Worm (Caenorhabditis elegans) whole organism, young adult: ENCODE results near the gene rps-0.
A peak's percentile ranks its signal among the peaks of the same experiment; 100 is the strongest.

Source experiments
- F10E7.11 ChIP-seq: sonication (generic microtip); optimal IDR thresholded peaks from 2 replicates; lab custom pipeline; 2017; ENCODE audit warnings: mild to moderate bottlenecking, missing genetic modification characterization, moderate library complexity, missing compliant biosample characterization
- F22D6.2 ChIP-seq: sonication (generic microtip); optimal IDR thresholded peaks from 2 replicates; lab custom pipeline; 2016; ENCODE audit warnings: mild to moderate bottlenecking, missing genetic modification characterization, missing compliant biosample characterization
- F37B4.10 ChIP-seq: fragments of 200-800 bp; sonication (Bioruptor generic); IDR thresholded peaks from 2 replicates; pipeline ENCODE4 v1.3.6; 2022; ENCODE audit warnings: missing genetic modification characterization, missing compliant biosample characterization
- F39B2.1 ChIP-seq: fragments of 200-800 bp; sonication (Bioruptor generic); IDR thresholded peaks from 2 replicates; pipeline ENCODE4 v1.3.6; 2022; ENCODE audit warnings: missing genetic modification reagents, missing genetic modification characterization, missing compliant biosample characterization
- F49E8.2 ChIP-seq: sonication (generic microtip); optimal IDR thresholded peaks from 3 replicates; lab custom pipeline; 2017; ENCODE audit warnings: missing genetic modification characterization, mild to moderate bottlenecking, missing compliant biosample characterization, antibody characterized with exemption, moderate library complexity; ENCODE audit not compliant: insufficient read depth
- F57A8.1 ChIP-seq: fragments of 200-800 bp; sonication (Bioruptor generic); optimal IDR thresholded peaks from 2 replicates; lab custom pipeline; 2018; ENCODE audit warnings: mild to moderate bottlenecking, missing genetic modification characterization, moderate library complexity, missing compliant biosample characterization
- F57C9.4 ChIP-seq: sonication (generic microtip); optimal IDR thresholded peaks from 2 replicates; lab custom pipeline; 2017; ENCODE audit warnings: mild to moderate bottlenecking, missing genetic modification characterization, missing compliant biosample characterization
- Y56A3A.18 ChIP-seq: fragments of 200-800 bp; sonication (Bioruptor generic); IDR thresholded peaks from 2 replicates; pipeline ENCODE4 v1.3.6; 2022; ENCODE audit warnings: missing genetic modification reagents, missing genetic modification characterization, missing compliant biosample characterization
- Y67H2A.10 ChIP-seq: fragments of 200-800 bp; sonication (Bioruptor generic); conservative IDR thresholded peaks from 2 replicates; pipeline ENCODE4 v1.3.6; 2022; ENCODE audit warnings: missing genetic modification reagents, missing genetic modification characterization, missing compliant biosample characterization
- Y95B8A.8 ChIP-seq: fragments of 200-800 bp; sonication (Bioruptor generic); IDR thresholded peaks from 2 replicates; pipeline ENCODE4 v1.3.6; 2022; ENCODE audit warnings: missing genetic modification reagents, missing genetic modification characterization, missing compliant biosample characterization
- aptf-3 ChIP-seq: fragments of 200-800 bp; sonication (Bioruptor generic); IDR thresholded peaks from 2 replicates; pipeline ENCODE4 v1.3.6; 2022; ENCODE audit warnings: missing genetic modification characterization, missing compliant biosample characterization
- athp-1 ChIP-seq: sonication (generic microtip); optimal IDR thresholded peaks from 2 replicates; lab custom pipeline; 2017; ENCODE audit warnings: mild to moderate bottlenecking, missing genetic modification characterization, missing compliant biosample characterization
- attf-5 ChIP-seq: fragments of 200-800 bp; sonication (Bioruptor generic); optimal IDR thresholded peaks from 2 replicates; lab custom pipeline; 2018; ENCODE audit warnings: mild to moderate bottlenecking, missing genetic modification characterization, missing compliant biosample characterization
- cebp-2 ChIP-seq: fragments of 200-800 bp; sonication (Bioruptor generic); IDR thresholded peaks from 2 replicates; pipeline ENCODE4 v1.3.6; 2022; ENCODE audit warnings: missing genetic modification characterization, missing compliant biosample characterization
- ceh-100 ChIP-seq: fragments of 200-800 bp; sonication (Bioruptor generic); IDR thresholded peaks from 2 replicates; pipeline ENCODE4 v1.3.6; 2022; ENCODE audit warnings: missing genetic modification reagents, missing genetic modification characterization, missing compliant biosample characterization
- ceh-79 ChIP-seq: sonication (generic microtip); optimal IDR thresholded peaks from 2 replicates; lab custom pipeline; 2017; ENCODE audit warnings: mild to moderate bottlenecking, missing genetic modification characterization, missing compliant biosample characterization
- dox-1 ChIP-seq: fragments of 200-800 bp; sonication (Bioruptor generic); IDR thresholded peaks from 2 replicates; pipeline ENCODE4 v1.3.6; 2022; ENCODE audit warnings: missing genetic modification reagents, missing genetic modification characterization, missing compliant biosample characterization
- dpl-1 ChIP-seq: fragments of 150-350 bp; optimal IDR thresholded peaks from 2 replicates; lab custom pipeline; 2014; ENCODE audit warnings: missing biosample characterization, missing genetic modification reagents, missing genetic modification characterization
- egl-18 ChIP-seq: fragments of 200-800 bp; sonication (Bioruptor generic); IDR thresholded peaks from 2 replicates; pipeline ENCODE4 v1.3.6; 2022; ENCODE audit warnings: missing genetic modification reagents, missing genetic modification characterization, missing compliant biosample characterization
- egl-44 ChIP-seq: fragments of 200-800 bp; sonication (Bioruptor generic); IDR thresholded peaks from 2 replicates; pipeline ENCODE4 v1.3.6; 2022; ENCODE audit warnings: missing genetic modification reagents, missing genetic modification characterization, missing compliant biosample characterization
- hlh-12 ChIP-seq: sonication (generic microtip); optimal IDR thresholded peaks from 2 replicates; lab custom pipeline; 2016; ENCODE audit warnings: missing genetic modification characterization, missing compliant biosample characterization
- hlh-26 ChIP-seq: fragments of 200-800 bp; sonication (Bioruptor generic); conservative IDR thresholded peaks from 2 replicates; pipeline ENCODE4 v1.3.6; 2022; ENCODE audit warnings: missing genetic modification reagents, missing genetic modification characterization, missing compliant biosample characterization
- hmg-1.2 ChIP-seq: fragments of 200-800 bp; sonication (Bioruptor generic); IDR thresholded peaks from 2 replicates; pipeline ENCODE4 v1.3.6; 2022; ENCODE audit warnings: missing genetic modification reagents, missing genetic modification characterization, missing compliant biosample characterization
- hsf-1 ChIP-seq: fragments of 200-800 bp; sonication (Bioruptor generic); IDR thresholded peaks from 2 replicates; pipeline ENCODE4 v1.3.6; 2022; ENCODE audit warnings: missing genetic modification reagents, missing genetic modification characterization, missing compliant biosample characterization
- lag-1 ChIP-seq: fragments of 200-800 bp; sonication (Bioruptor generic); IDR thresholded peaks from 2 replicates; pipeline ENCODE4 v1.3.6; 2022; ENCODE audit warnings: missing genetic modification reagents, missing genetic modification characterization, missing compliant biosample characterization
- let-526 ChIP-seq: fragments of 200-800 bp; sonication (Bioruptor generic); IDR thresholded peaks from 2 replicates; pipeline ENCODE4 v1.3.6; 2022; ENCODE audit warnings: missing genetic modification reagents, missing genetic modification characterization, missing compliant biosample characterization
- lin-26 ChIP-seq: fragments of 200-800 bp; sonication (Bioruptor generic); IDR thresholded peaks from 2 replicates; pipeline ENCODE4 v1.3.6; 2022; ENCODE audit warnings: missing genetic modification reagents, missing genetic modification characterization, missing compliant biosample characterization
- lin-54 ChIP-seq: fragments of 200-800 bp; sonication (Bioruptor generic); optimal IDR thresholded peaks from 2 replicates; lab custom pipeline; 2018; ENCODE audit warnings: mild to moderate bottlenecking, missing genetic modification characterization, missing compliant biosample characterization
- lir-1 ChIP-seq: fragments of 200-800 bp; sonication (Bioruptor generic); conservative IDR thresholded peaks from 2 replicates; pipeline ENCODE4 v1.3.6; 2022; ENCODE audit warnings: missing genetic modification reagents, missing genetic modification characterization, missing compliant biosample characterization
- lsl-1 ChIP-seq: fragments of 200-800 bp; sonication (Bioruptor generic); optimal IDR thresholded peaks from 2 replicates; lab custom pipeline; 2018; ENCODE audit warnings: mild to moderate bottlenecking, missing genetic modification characterization, moderate library complexity, missing compliant biosample characterization
- madf-3 ChIP-seq: fragments of 200-800 bp; sonication (Bioruptor generic); IDR thresholded peaks from 2 replicates; pipeline ENCODE4 v1.3.6; 2022; ENCODE audit warnings: missing genetic modification reagents, missing genetic modification characterization, missing compliant biosample characterization
- madf-6 ChIP-seq: fragments of 200-800 bp; sonication (Bioruptor generic); IDR thresholded peaks from 2 replicates; pipeline ENCODE4 v1.3.6; 2022; ENCODE audit warnings: missing genetic modification reagents, missing genetic modification characterization, missing compliant biosample characterization
- mes-4 ChIP-seq: sonication (generic microtip); optimal IDR thresholded peaks from 2 replicates; lab custom pipeline; 2016; ENCODE audit warnings: missing genotype, missing genetic modification characterization, missing compliant biosample characterization
- nfya-2 ChIP-seq: fragments of 200-800 bp; sonication (Bioruptor generic); IDR thresholded peaks from 2 replicates; pipeline ENCODE4 v1.3.6; 2022; ENCODE audit warnings: missing genetic modification reagents, missing genetic modification characterization, missing compliant biosample characterization
- nhr-120 ChIP-seq: fragments of 200-800 bp; sonication (Bioruptor generic); IDR thresholded peaks from 2 replicates; pipeline ENCODE4 v1.3.6; 2022; ENCODE audit warnings: missing genetic modification characterization, missing compliant biosample characterization
- nhr-27 ChIP-seq: fragments of 200-800 bp; sonication (Bioruptor generic); optimal IDR thresholded peaks from 2 replicates; lab custom pipeline; 2018; ENCODE audit warnings: mild to moderate bottlenecking, missing genetic modification characterization, moderate library complexity, missing compliant biosample characterization
- sdz-38 ChIP-seq: sonication (generic microtip); optimal IDR thresholded peaks from 2 replicates; lab custom pipeline; 2016; ENCODE audit warnings: missing genotype, missing genetic modification characterization, missing compliant biosample characterization
- snpc-1.1 ChIP-seq: sonication (generic microtip); optimal IDR thresholded peaks from 2 replicates; lab custom pipeline; 2017; ENCODE audit warnings: missing genetic modification characterization, mild to moderate bottlenecking, missing compliant biosample characterization, antibody characterized with exemption, moderate library complexity, missing genotype, missing genetic modification reagents; ENCODE audit not compliant: insufficient read depth
- snpc-1.3 ChIP-seq: sonication (generic microtip); optimal IDR thresholded peaks from 2 replicates; lab custom pipeline; 2017; ENCODE audit warnings: missing genetic modification characterization, mild to moderate bottlenecking, missing compliant biosample characterization, antibody characterized with exemption, moderate library complexity, missing genotype, missing genetic modification reagents; ENCODE audit not compliant: insufficient read depth
- snpc-3.4 ChIP-seq: sonication (generic microtip); optimal IDR thresholded peaks from 2 replicates; lab custom pipeline; 2017; ENCODE audit warnings: missing genetic modification characterization, mild to moderate bottlenecking, missing compliant biosample characterization, antibody characterized with exemption, moderate library complexity, missing genotype, missing genetic modification reagents
- snpc-4 ChIP-seq, 5 experiments: fragments of 150-350 bp in 1 of 5; sonication (generic microtip) in 4 of 5; optimal IDR thresholded peaks; 2 replicates each; lab custom pipeline; 2014 to 2018; ENCODE audit warnings: missing genetic modification characterization in 5 of 5, missing biosample characterization in 3 of 5, antibody characterized with exemption in 2 of 5, mild to moderate bottlenecking in 2 of 5, missing compliant biosample characterization in 2 of 5, missing genotype in 2 of 5, moderate library complexity in 2 of 5, missing genetic modification reagents in 1 of 5
- tbp1 ChIP-seq: fragments of 200-800 bp; sonication (Bioruptor generic); optimal IDR thresholded peaks from 2 replicates; lab custom pipeline; 2018; ENCODE audit warnings: mild to moderate bottlenecking, missing genetic modification characterization, missing compliant biosample characterization
- tbx-9 ChIP-seq: sonication (generic microtip); optimal IDR thresholded peaks from 2 replicates; lab custom pipeline; 2016; ENCODE audit warnings: borderline replicate concordance, missing genetic modification characterization, inconsistent platforms, missing compliant biosample characterization
- unc-130 ChIP-seq: sonication (generic microtip); optimal IDR thresholded peaks from 2 replicates; lab custom pipeline; 2016; ENCODE audit warnings: missing genetic modification reagents, missing genetic modification characterization, missing compliant biosample characterization
- xnd-1 ChIP-seq: sonication (generic microtip); optimal IDR thresholded peaks from 2 replicates; lab custom pipeline; 2016; ENCODE audit warnings: missing genotype, missing genetic modification reagents, missing genetic modification characterization, missing compliant biosample characterization
- ztf-25 ChIP-seq: fragments of 200-800 bp; sonication (Bioruptor generic); IDR thresholded peaks from 2 replicates; pipeline ENCODE4 v1.3.6; 2022; ENCODE audit warnings: missing genetic modification reagents, missing genetic modification characterization, missing compliant biosample characterization
- ztf-3 ChIP-seq: fragments of 200-800 bp; sonication (Bioruptor generic); optimal IDR thresholded peaks from 2 replicates; lab custom pipeline; 2018; ENCODE audit warnings: mild to moderate bottlenecking, missing genetic modification characterization, missing compliant biosample characterization

Gene rps-0

DNA sequence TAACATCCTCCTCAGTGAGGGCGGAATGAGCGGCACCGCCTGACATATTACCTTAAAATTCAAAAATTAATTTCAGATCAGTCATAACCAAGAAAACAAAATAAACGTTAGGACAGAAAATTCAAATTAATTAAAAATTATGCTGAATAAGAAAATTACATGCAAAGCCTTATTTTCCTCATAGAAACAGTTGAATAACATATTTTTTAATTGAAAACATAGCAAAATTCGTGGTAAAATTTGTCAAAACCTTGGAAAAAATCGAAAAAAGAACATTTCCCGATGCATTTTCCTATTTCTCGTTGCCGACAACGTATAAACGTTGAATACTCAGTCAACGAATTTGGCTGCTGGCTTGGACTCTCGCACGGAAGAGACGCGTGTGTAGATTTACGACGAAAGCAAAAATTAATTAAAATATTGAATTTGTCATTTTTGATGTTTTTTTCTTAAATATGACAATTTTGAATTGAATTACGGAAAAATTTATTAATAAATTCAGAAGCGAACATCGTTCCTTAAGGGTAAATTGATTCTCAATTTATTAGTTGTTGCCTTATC lies at the start of gene rps-0, which contains the start of gene rbg-3 (continued):
- TF ChIP-seq madf-6 (GFP tag; lab: Robert Waterston, UW), result peak; percentile 82
- TF ChIP-seq lin-54 (GFP tag; lab: Kevin White, UChicago), result peak; percentile 89
- TF ChIP-seq hmg-1.2, result peak; percentile 89
- no peak for TF ChIP-seq lag-1 (GFP tag; lab: Robert Waterston, UW)
- 0 out of 2 replicates have a peak, but pooled peaks have one; percentile 36 for TF ChIP-seq madf-3
- no peak for TF ChIP-seq F57C9.4 (tag; lab: Kevin White, UChicago)
- TF ChIP-seq dpl-1 (GFP tag; lab: Kevin White, UChicago), result peak; percentile 75
- no peak for TF ChIP-seq egl-44
- TF ChIP-seq F10E7.11 (tag; lab: Kevin White, UChicago), result no peak
- TF ChIP-seq attf-5 (GFP tag; lab: Kevin White, UChicago), result peak; percentile 93
- TF ChIP-seq egl-18 (GFP tag; lab: Robert Waterston, UW), result no peak
- no peak for TF ChIP-seq hlh-26
- peak; percentile 87 for TF ChIP-seq dox-1 (GFP tag; lab: Robert Waterston, UW)
- TF ChIP-seq athp-1 (tag; lab: Kevin White, UChicago), result no peak
- no peak for TF ChIP-seq nfya-2
- TF ChIP-seq hlh-12 (tag; lab: Kevin White, UChicago), result no peak
- TF ChIP-seq hsf-1 (GFP tag; lab: Robert Waterston, UW), result peak; percentile 56; the same call in 1 of the 2 replicates
- peak; percentile 27; the same call in 1 of the 2 replicates for TF ChIP-seq ceh-100 (GFP tag; lab: Robert Waterston, UW)
- no peak for TF ChIP-seq nhr-120 (GFP tag; lab: Robert Waterston, UW)
- TF ChIP-seq cebp-2 (GFP tag; lab: Robert Waterston, UW), result no peak
- peak; percentile 20 for TF ChIP-seq xnd-1 (tag; lab: Kevin White, UChicago)
- TF ChIP-seq tbx-9 (tag; lab: Kevin White, UChicago), result no peak
- peak; percentile 64 for TF ChIP-seq tbp1 (GFP tag; lab: Kevin White, UChicago)
- TF ChIP-seq Y67H2A.10, result peak; percentile 57; the same call in 1 of the 2 replicates
- TF ChIP-seq mes-4 (tag; lab: Kevin White, UChicago), result no peak
- no peak for TF ChIP-seq ceh-79 (tag; lab: Kevin White, UChicago)
- no peak for TF ChIP-seq F39B2.1
- TF ChIP-seq F57A8.1 (GFP tag; lab: Kevin White, UChicago), result no peak
- TF ChIP-seq snpc-4 (GFP tag; optimal IDR thresholded peaks at IDR 0.05; lab: Kevin White, UChicago), result no peak
- peak in 3 of 4 experiments; percentile 53 to 74 (median 61) for TF ChIP-seq snpc-4 (tag; optimal IDR thresholded peaks at IDR 0.05; lab: Kevin White, UChicago)
- peak; percentile 74 for TF ChIP-seq F49E8.2 (tag; lab: Kevin White, UChicago)
- no peak for TF ChIP-seq nhr-27 (tag; lab: Kevin White, UChicago)
- TF ChIP-seq Y56A3A.18 (GFP tag; lab: Robert Waterston, UW), result no peak
- TF ChIP-seq ztf-3, result no peak
- peak; percentile 91 for TF ChIP-seq snpc-3.4 (tag; lab: Kevin White, UChicago)
- TF ChIP-seq F37B4.10 (GFP tag; lab: Robert Waterston, UW), result no peak
- TF ChIP-seq F22D6.2 (tag; lab: Kevin White, UChicago), result no peak
- TF ChIP-seq unc-130 (GFP tag; lab: Kevin White, UChicago), result peak; percentile 44
- TF ChIP-seq Y95B8A.8 (GFP tag; lab: Robert Waterston, UW), result 0 out of 2 replicates have a peak, but pooled peaks have one; percentile 30
- peak; percentile 68 for TF ChIP-seq lsl-1 (GFP tag; lab: Kevin White, UChicago)
- TF ChIP-seq snpc-1.3 (tag; lab: Kevin White, UChicago), result peak; percentile 87
- peak; percentile 13 for TF ChIP-seq snpc-1.1 (tag; lab: Kevin White, UChicago)
- no peak for TF ChIP-seq sdz-38 (tag; lab: Kevin White, UChicago)
- TF ChIP-seq aptf-3, result no peak
- no peak for TF ChIP-seq let-526
- TF ChIP-seq lir-1 (GFP tag; lab: Robert Waterston, UW), result 0 out of 2 replicates have a peak, but pooled peaks have one; percentile 22
- TF ChIP-seq lin-26, result no peak
- no peak for TF ChIP-seq ztf-25
